Worm (Caenorhabditis elegans) whole organism, L1 larva: ENCODE results near the gene T26A5.2.

Experiments used
- C04F5.9 ChIP-seq: sonication (generic microtip); optimal IDR thresholded peaks from 2 replicates; lab custom pipeline; 2016; ENCODE audit warnings: missing genetic modification characterization, missing compliant biosample characterization
- alr-1 ChIP-seq: fragments of 200-800 bp; sonication (Bioruptor generic); optimal IDR thresholded peaks from 2 replicates; lab custom pipeline; 2018; ENCODE audit warnings: borderline replicate concordance, mild to moderate bottlenecking, missing genetic modification characterization, missing compliant biosample characterization
- ama-1 ChIP-seq: fragments of 150-350 bp; optimal IDR thresholded peaks from 2 replicates; lab custom pipeline; 2014
- ceh-63 ChIP-seq: fragments of 200-800 bp; sonication (Bioruptor generic); optimal IDR thresholded peaks from 2 replicates; lab custom pipeline; 2018; ENCODE audit warnings: mild to moderate bottlenecking, missing genetic modification characterization, missing compliant biosample characterization
- ceh-88 ChIP-seq: fragments of 200-800 bp; sonication (Bioruptor generic); IDR thresholded peaks from 2 replicates; pipeline ENCODE4 v1.3.6; 2022; ENCODE audit warnings: missing genetic modification characterization, missing compliant biosample characterization
- ceh-90 ChIP-seq: sonication (generic microtip); optimal IDR thresholded peaks from 2 replicates; lab custom pipeline; 2016; ENCODE audit warnings: missing genetic modification characterization, missing compliant biosample characterization
- ces-1 ChIP-seq: fragments of 150-350 bp; optimal IDR thresholded peaks from 2 replicates; lab custom pipeline; 2014; ENCODE audit warnings: missing biosample characterization, missing genetic modification reagents, missing genetic modification characterization
- efl-1 ChIP-seq, 4 experiments: fragments of 150-350 bp; optimal IDR thresholded peaks in 3 of 4; peaks in 1 of 4; 1 replicate in 1 of 4; 2 replicates in 3 of 4; lab custom pipeline; 2014; ENCODE audit warnings: missing biosample characterization in 2 of 4, missing genetic modification characterization in 2 of 4, missing genetic modification reagents in 2 of 4
- efl-3 ChIP-seq: fragments of 200-800 bp; sonication (Bioruptor generic); optimal IDR thresholded peaks from 2 replicates; lab custom pipeline; 2018; ENCODE audit warnings: mild to moderate bottlenecking, missing genetic modification characterization, missing compliant biosample characterization
- egl-13 ChIP-seq: sonication (generic microtip); optimal IDR thresholded peaks from 2 replicates; lab custom pipeline; 2016; ENCODE audit warnings: missing genotype, missing genetic modification reagents, missing genetic modification characterization, missing compliant biosample characterization
- egl-27 ChIP-seq, 2 experiments: fragments of 150-350 bp in 1 of 2; sonication (generic microtip); optimal IDR thresholded peaks; 3 replicates each; lab custom pipeline; 2017 to 2018; ENCODE audit warnings: missing biosample characterization in 2 of 2, missing genetic modification characterization in 2 of 2, missing genetic modification reagents in 2 of 2
- elt-2 ChIP-seq: sonication (generic microtip); optimal IDR thresholded peaks from 2 replicates; lab custom pipeline; 2016; ENCODE audit warnings: missing genetic modification characterization, mild to moderate bottlenecking, inconsistent platforms, missing compliant biosample characterization, missing genetic modification reagents
- ets-5 ChIP-seq: fragments of 200-800 bp; sonication (Bioruptor generic); IDR thresholded peaks from 2 replicates; pipeline ENCODE4 v1.3.6; 2022; ENCODE audit warnings: missing genetic modification characterization, missing compliant biosample characterization
- fkh-10 ChIP-seq: sonication (generic microtip); optimal IDR thresholded peaks from 2 replicates; lab custom pipeline; 2017; ENCODE audit warnings: missing biosample characterization, missing genetic modification reagents, missing genetic modification characterization
- fkh-4 ChIP-seq: sonication (generic microtip); optimal IDR thresholded peaks from 2 replicates; lab custom pipeline; 2016; ENCODE audit warnings: missing compliant biosample characterization, missing genetic modification characterization, borderline replicate concordance
- fkh-8 ChIP-seq: sonication (generic microtip); optimal IDR thresholded peaks from 2 replicates; lab custom pipeline; 2016; ENCODE audit warnings: mild to moderate bottlenecking, missing genetic modification characterization, missing compliant biosample characterization
- grh-1 ChIP-seq: fragments of 200-800 bp; sonication (Bioruptor generic); IDR thresholded peaks from 2 replicates; pipeline ENCODE4 v1.3.6; 2022; ENCODE audit warnings: missing genetic modification reagents, missing genetic modification characterization, missing compliant biosample characterization
- hlh-4 ChIP-seq: sonication (generic microtip); optimal IDR thresholded peaks from 2 replicates; lab custom pipeline; 2016; ENCODE audit warnings: mild to moderate bottlenecking, missing genetic modification characterization, missing compliant biosample characterization
- isw-1 ChIP-seq: fragments of 200-800 bp; sonication (Bioruptor generic); IDR thresholded peaks from 2 replicates; pipeline ENCODE4 v1.3.6; 2022; ENCODE audit warnings: missing genetic modification characterization, missing compliant biosample characterization
- jun-1 ChIP-seq: fragments of 150-350 bp; optimal IDR thresholded peaks from 2 replicates; lab custom pipeline; 2014; ENCODE audit warnings: missing biosample characterization, missing genetic modification reagents, missing genetic modification characterization
- lin-14 ChIP-seq: fragments of 200-800 bp; sonication (Bioruptor generic); optimal IDR thresholded peaks from 2 replicates; lab custom pipeline; 2018; ENCODE audit warnings: mild to moderate bottlenecking, missing genetic modification characterization, moderate library complexity, missing compliant biosample characterization
- lin-35 ChIP-seq, 2 experiments: fragments of 150-350 bp; optimal IDR thresholded peaks; 2 replicates each; lab custom pipeline; 2014; ENCODE audit warnings: missing biosample characterization in 2 of 2, missing genetic modification characterization in 2 of 2, missing genetic modification reagents in 2 of 2
- lsy-2 ChIP-seq, 2 experiments: fragments of 150-350 bp; optimal IDR thresholded peaks; 2 replicates each; lab custom pipeline; 2014; ENCODE audit warnings: missing biosample characterization in 2 of 2, missing genetic modification characterization in 2 of 2
- mdl-1 ChIP-seq, 2 experiments: fragments of 150-350 bp; optimal IDR thresholded peaks; 2 replicates each; lab custom pipeline; 2014 to 2017; ENCODE audit warnings: missing biosample characterization in 2 of 2, missing genetic modification characterization in 2 of 2, inconsistent platforms in 1 of 2
- nhr-12 ChIP-seq: sonication (generic microtip); optimal IDR thresholded peaks from 2 replicates; lab custom pipeline; 2017; ENCODE audit warnings: missing biosample characterization, missing genetic modification characterization
- nhr-19 ChIP-seq: fragments of 200-800 bp; sonication (Bioruptor generic); conservative IDR thresholded peaks from 2 replicates; pipeline ENCODE4 v1.3.6; 2022; ENCODE audit warnings: missing genetic modification characterization, missing compliant biosample characterization
- nhr-20 ChIP-seq: sonication (generic microtip); optimal IDR thresholded peaks from 2 replicates; lab custom pipeline; 2016; ENCODE audit warnings: mild to moderate bottlenecking, missing genetic modification characterization, missing compliant biosample characterization
- nhr-237 ChIP-seq: fragments of 150-350 bp; optimal IDR thresholded peaks from 2 replicates; lab custom pipeline; 2014; ENCODE audit warnings: missing biosample characterization, missing genetic modification characterization
- nhr-28 ChIP-seq: fragments of 150-350 bp; optimal IDR thresholded peaks from 2 replicates; lab custom pipeline; 2014; ENCODE audit warnings: missing biosample characterization, missing genetic modification characterization
- nhr-47 ChIP-seq: sonication (generic microtip); optimal IDR thresholded peaks from 2 replicates; lab custom pipeline; 2016; ENCODE audit warnings: mild to moderate bottlenecking, missing genetic modification characterization, moderate library complexity, missing compliant biosample characterization
- nhr-76 ChIP-seq: sonication (generic microtip); optimal IDR thresholded peaks from 2 replicates; lab custom pipeline; 2017; ENCODE audit warnings: missing biosample characterization, missing genetic modification characterization
- nhr-85 ChIP-seq: sonication (generic microtip); peaks from one replicate; lab custom pipeline; 2016; ENCODE audit warnings: missing genetic modification characterization, inconsistent platforms, missing compliant biosample characterization
- pqm-1 ChIP-seq: sonication (generic microtip); optimal IDR thresholded peaks from 3 replicates; lab custom pipeline; 2017; ENCODE audit warnings: missing biosample characterization, missing genetic modification characterization
- rnt-1 ChIP-seq: sonication (generic microtip); optimal IDR thresholded peaks from 2 replicates; lab custom pipeline; 2016; ENCODE audit warnings: mild to moderate bottlenecking, missing genetic modification characterization, moderate library complexity, missing compliant biosample characterization
- snpc-4 ChIP-seq: fragments of 150-350 bp; optimal IDR thresholded peaks from 2 replicates; lab custom pipeline; 2014; ENCODE audit warnings: missing biosample characterization, missing genetic modification characterization
- snu-23 ChIP-seq: sonication (generic microtip); optimal IDR thresholded peaks from 2 replicates; lab custom pipeline; 2016; ENCODE audit warnings: missing genetic modification characterization, missing compliant biosample characterization
- sox-4 ChIP-seq: sonication (generic microtip); optimal IDR thresholded peaks from 2 replicates; lab custom pipeline; 2016; ENCODE audit warnings: missing genetic modification characterization, missing compliant biosample characterization
- sptf-1 ChIP-seq: fragments of 150-350 bp; optimal IDR thresholded peaks from 2 replicates; lab custom pipeline; 2014; ENCODE audit warnings: missing biosample characterization, missing genetic modification characterization
- sup-37 ChIP-seq: fragments of 200-800 bp; sonication (Bioruptor generic); optimal IDR thresholded peaks from 2 replicates; lab custom pipeline; 2018; ENCODE audit warnings: mild to moderate bottlenecking, missing genetic modification characterization, missing compliant biosample characterization
- tbx-2 ChIP-seq: sonication (generic microtip); optimal IDR thresholded peaks from 2 replicates; lab custom pipeline; 2016; ENCODE audit warnings: missing genetic modification characterization, missing compliant biosample characterization
- unc-130 ChIP-seq: fragments of 150-350 bp; optimal IDR thresholded peaks from 2 replicates; lab custom pipeline; 2017; ENCODE audit warnings: missing biosample characterization, missing genetic modification characterization, inconsistent platforms
- unc-30 ChIP-seq: sonication (generic microtip); optimal IDR thresholded peaks from 2 replicates; lab custom pipeline; 2017; ENCODE audit warnings: missing biosample characterization, missing genetic modification characterization
- unc-62 ChIP-seq: fragments of 150-350 bp; optimal IDR thresholded peaks from 2 replicates; lab custom pipeline; 2014; ENCODE audit warnings: missing biosample characterization, missing genetic modification reagents, missing genetic modification characterization
- zip-4 ChIP-seq: fragments of 200-800 bp; sonication (Bioruptor generic); optimal IDR thresholded peaks from 2 replicates; lab custom pipeline; 2018; ENCODE audit warnings: mild to moderate bottlenecking, missing genetic modification characterization, moderate library complexity, missing compliant biosample characterization
- ztf-11 ChIP-seq, 2 experiments: sonication (generic microtip); optimal IDR thresholded peaks; 2 replicates each; lab custom pipeline; 2016 to 2017; ENCODE audit warnings: missing genetic modification characterization in 2 of 2, missing biosample characterization in 1 of 2, missing compliant biosample characterization in 1 of 2
- ztf-4 ChIP-seq: fragments of 150-350 bp; optimal IDR thresholded peaks from 2 replicates; lab custom pipeline; 2014; ENCODE audit warnings: missing biosample characterization, missing genetic modification characterization

The T26A5.2 gene

DNA sequence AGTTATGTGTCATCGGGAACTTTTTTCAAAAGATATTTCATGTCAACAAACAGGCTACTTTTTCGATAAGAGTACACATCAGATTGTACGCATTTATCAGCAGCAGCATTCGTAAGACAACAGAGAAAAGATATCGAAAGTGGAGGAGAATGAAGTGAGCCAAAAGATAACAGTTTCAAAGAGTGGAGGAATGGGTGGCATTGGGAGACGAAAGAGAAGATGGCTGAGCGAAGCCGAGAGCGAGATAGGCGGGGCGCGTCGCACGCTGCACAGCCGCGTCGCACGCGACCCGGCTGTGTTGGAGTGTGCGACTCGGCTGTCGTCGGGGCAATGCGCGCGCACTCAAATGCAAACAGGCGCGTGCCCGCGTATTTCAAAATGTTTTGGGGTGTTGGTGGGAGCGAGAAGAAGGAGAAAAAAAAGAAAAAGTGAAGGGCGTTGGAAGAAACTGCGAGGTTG is 3.0 kb upstream of the T26A5.2 start (continued):
- TF ChIP-seq unc-62 (GFP tag; lab: Kevin White, UChicago) (no peak), nhr-237 (tag; lab: Kevin White, UChicago) (peak; percentile 6), zip-4 (GFP tag; lab: Kevin White, UChicago) (peak; percentile 55), C04F5.9 (tag; lab: Kevin White, UChicago) (peak; percentile 11), nhr-12 (tag; lab: Kevin White, UChicago) (no peak), tbx-2 (tag; lab: Kevin White, UChicago) (peak; percentile 88), ztf-4 (tag; lab: Kevin White, UChicago) (peak; percentile 82), unc-30 (tag; lab: Kevin White, UChicago) (no peak), efl-3 (GFP tag; lab: Kevin White, UChicago) (peak; percentile 1), ets-5 (no peak), nhr-19 (peak; percentile 91), ceh-90 (tag; lab: Kevin White, UChicago) (no peak), ama-1 (lab: Kevin White, UChicago) (no peak), ceh-63 (GFP tag; lab: Kevin White, UChicago) (no peak), efl-1 (optimal IDR thresholded peaks at IDR 0.05; lab: Kevin White, UChicago) (peak; percentile 61 to 83), efl-1 (GFP tag; optimal IDR thresholded peaks at IDR 0.05 in 1 of 2; lab: Kevin White, UChicago) (peak; percentile 80 to 98), ces-1 (GFP tag; lab: Kevin White, UChicago) (no peak), nhr-47 (tag; lab: Kevin White, UChicago) (peak; percentile 90), sup-37 (GFP tag; lab: Kevin White, UChicago) (peak; percentile 84), hlh-4 (tag; lab: Kevin White, UChicago) (no peak), nhr-76 (no peak), mdl-1 (tag; optimal IDR thresholded peaks at IDR 0.05; lab: Kevin White, UChicago) (peak; percentile 22 to 89), lin-35 (GFP tag; optimal IDR thresholded peaks at IDR 0.05; lab: Kevin White, UChicago) (peak; percentile 79 to 83), sox-4 (tag; lab: Kevin White, UChicago) (no peak), isw-1 (peak; percentile 74), pqm-1 (tag; lab: Kevin White, UChicago) (peak; percentile 86), fkh-8 (tag; lab: Kevin White, UChicago) (peak; percentile 88), fkh-4 (peak; percentile 15), ztf-11 (tag; optimal IDR thresholded peaks at IDR 0.05; lab: Kevin White, UChicago) (peak in 1 of 2 experiments; percentile 66), rnt-1 (tag; lab: Kevin White, UChicago) (peak; percentile 82), fkh-10 (GFP tag; lab: Kevin White, UChicago) (peak; percentile 57), jun-1 (tag; lab: Kevin White, UChicago) (peak; percentile 89), ceh-88 (peak; percentile 76), nhr-85 (tag; lab: Kevin White, UChicago) (peak; percentile 87), snu-23 (GFP tag; lab: Kevin White, UChicago) (peak; percentile 93), lin-14 (peak; percentile 95), alr-1 (tag; lab: Kevin White, UChicago) (no peak)

DNA sequence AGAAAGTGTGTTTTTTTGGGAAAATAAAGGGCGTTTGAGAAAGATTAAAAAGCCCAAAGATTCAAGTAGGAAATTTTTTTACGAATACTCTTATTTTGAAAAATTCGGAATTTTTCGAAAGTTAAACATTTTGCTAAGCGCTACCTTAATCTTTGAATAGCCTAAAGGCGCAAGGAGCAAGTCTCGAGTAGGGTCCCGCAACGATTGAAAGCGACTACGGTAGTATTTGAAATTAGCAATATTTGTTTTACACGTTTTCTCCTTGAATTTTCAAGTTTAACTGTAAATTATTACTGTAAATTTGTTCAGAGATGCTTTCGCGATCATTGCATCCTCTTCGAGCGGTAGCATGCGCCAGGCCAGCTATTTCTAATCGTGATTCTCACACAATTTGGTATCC is 2.2 kb upstream of the T26A5.2 start, which contains the start of gene nduf-2.2:
Gene nduf-2.2, plus strand, starts transcription at position 310 of the 400 bp plus-strand sequence.
- TF ChIP-seq ztf-4 (tag; lab: Kevin White, UChicago): no peak

ce11 chrIII:6471451-6471850 is 4.3 kb downstream of the T26A5.2 start, which contains the start of gene wht-6:
wht-6 (plus strand) TSS chrIII:6471751.
- TF ChIP-seq grh-1 (GFP tag; lab: Robert Waterston, UW) (no peak), ceh-88 (no peak), C04F5.9 (tag; lab: Kevin White, UChicago) (no peak), egl-13 (tag; lab: Kevin White, UChicago) (no peak), lsy-2 (tag; optimal IDR thresholded peaks at IDR 0.05; lab: Kevin White, UChicago) (no peak), snpc-4 (tag; lab: Kevin White, UChicago) (no peak), egl-27 (tag; optimal IDR thresholded peaks at IDR 0.05; lab: Kevin White, UChicago) (no peak), unc-62 (GFP tag; lab: Kevin White, UChicago) (no peak), isw-1 (no peak), fkh-4 (no peak), nhr-28 (tag; lab: Kevin White, UChicago) (no peak), elt-2 (no peak), efl-1 (optimal IDR thresholded peaks at IDR 0.05; lab: Kevin White, UChicago) (no peak), efl-1 (GFP tag; optimal IDR thresholded peaks at IDR 0.05 in 1 of 2; lab: Kevin White, UChicago) (no peak), unc-130 (tag; lab: Kevin White, UChicago) (no peak), sptf-1 (no peak), nhr-20 (tag; lab: Kevin White, UChicago) (no peak), ama-1 (lab: Kevin White, UChicago) (no peak)
